Fruit fly (Drosophila melanogaster): Measurements from ENCODE around the gene Mst36Fa.

Gene Mst36Fa

dm6 chr2L:18626987-18627386 lies 49.8 kb downstream of the Mst36Fa start (continued):
- TF ChIP-seq eve (GFP tag; optimal IDR thresholded peaks at IDR 0.05) (peak in 1 of 2 experiments; percentile 72), MBD-R2 (GFP tag; IDR thresholded peaks at IDR 0.05) (peak; percentile 10; the same call in 1 of the 2 replicates), BEAF-32 (GFP tag; optimal IDR thresholded peaks at IDR 0.05) (no peak), CG18599 (GFP tag; optimal IDR thresholded peaks at IDR 0.05) (peak; percentile 93), Kr (GFP tag; optimal IDR thresholded peaks at IDR 0.05) (peak; percentile 67), shn (GFP tag; optimal IDR thresholded peaks at IDR 0.05) (peak; percentile 68), Ravus (GFP tag; IDR thresholded peaks at IDR 0.05) (no peak), CG16813 (GFP tag; IDR thresholded peaks at IDR 0.05; ENCODE audit: partially characterized antibody) (no peak), chm (GFP tag; IDR thresholded peaks at IDR 0.05) (peak; percentile 85), bowl (GFP tag; IDR thresholded peaks at IDR 0.05) (peak; percentile 47; the same call in 1 of the 2 replicates), CG1602 (GFP tag; optimal IDR thresholded peaks at IDR 0.05) (peak; percentile 70), Antp (GFP tag; optimal IDR thresholded peaks at IDR 0.05) (peak; percentile 64), peb (GFP tag; IDR thresholded peaks at IDR 0.05) (no peak; the same call in 1 of the 2 replicates), Bdp1 (GFP tag; optimal IDR thresholded peaks at IDR 0.05) (peak; percentile 82), CG32532 (GFP tag; IDR thresholded peaks at IDR 0.05) (no peak), CG7928 (GFP tag; optimal IDR thresholded peaks at IDR 0.05) (peak; percentile 55), CG31388 (GFP tag; optimal IDR thresholded peaks at IDR 0.05) (peak; percentile 60), D (optimal IDR thresholded peaks at IDR 0.05) (no peak), D (GFP tag; optimal IDR thresholded peaks at IDR 0.05) (peak; percentile 64), HLHmδ (GFP tag; optimal IDR thresholded peaks at IDR 0.05) (no peak), HLH3B (GFP tag; IDR thresholded peaks at IDR 0.05) (peak; percentile 75; the same call in 1 of the 2 replicates), schlank (tag; optimal IDR thresholded peaks at IDR 0.05) (peak; percentile 84), en (GFP tag; optimal IDR thresholded peaks at IDR 0.05) (peak; percentile 75), E2f1 (GFP tag; IDR thresholded peaks at IDR 0.05) (peak; percentile 42; the same call in 1 of the 2 replicates), gro (GFP tag; optimal IDR thresholded peaks at IDR 0.05) (peak; percentile 89), CG3065 (GFP tag; optimal IDR thresholded peaks at IDR 0.05) (peak; percentile 72), p53 (GFP tag; optimal IDR thresholded peaks at IDR 0.05) (peak; percentile 61), sr (GFP tag; IDR thresholded peaks at IDR 0.05) (0 out of 3 replicates have a peak, but pooled peaks have one; percentile 44), gcm2 (GFP tag; optimal IDR thresholded peaks at IDR 0.05) (peak; percentile 10), hth (optimal IDR thresholded peaks at IDR 0.05) (no peak), nerfin-1 (tag; optimal IDR thresholded peaks at IDR 0.05) (peak; percentile 51), CG3847 (GFP tag; IDR thresholded peaks at IDR 0.05) (0 out of 2 replicates have a peak, but pooled peaks have one; percentile 37), CG14050 (GFP tag; IDR thresholded peaks at IDR 0.05) (peak; percentile 17; the same call in 1 of the 3 replicates), CG4404 (GFP tag; IDR thresholded peaks at IDR 0.05) (no peak), bsh (GFP tag; optimal IDR thresholded peaks at IDR 0.05) (peak in 1 of 2 experiments; percentile 84), CG6654 (GFP tag; optimal IDR thresholded peaks at IDR 0.05) (peak; percentile 22), vvl (GFP tag; IDR thresholded peaks at IDR 0.05) (peak; percentile 48), tx (GFP tag; optimal IDR thresholded peaks at IDR 0.05) (peak; percentile 32), wor (GFP tag; IDR thresholded peaks at IDR 0.05) (no peak), CG4360 (GFP tag; IDR thresholded peaks at IDR 0.05) (peak; percentile 52), B-H1 (GFP tag; IDR thresholded peaks at IDR 0.05) (peak; percentile 32; the same call in 1 of the 3 replicates), emc (GFP tag; optimal IDR thresholded peaks at IDR 0.05) (peak; percentile 49), CG13296 (GFP tag; optimal IDR thresholded peaks at IDR 0.05) (peak; percentile 86), Ada2b (GFP tag; IDR thresholded peaks at IDR 0.05) (peak; percentile 12; the same call in 1 of the 2 replicates), ato (GFP tag; IDR thresholded peaks at IDR 0.05; ENCODE audit: partially characterized antibody) (no peak), Dip3 (GFP tag; optimal IDR thresholded peaks at IDR 0.05) (peak; percentile 54), row (GFP tag; IDR thresholded peaks at IDR 0.05) (peak; percentile 20; the same call in 1 of the 3 replicates), CG12769 (tag; optimal IDR thresholded peaks at IDR 0.05) (peak; percentile 75), CG15601 (tag; optimal IDR thresholded peaks at IDR 0.05) (peak; percentile 90), yki (optimal IDR thresholded peaks at IDR 0.05) (no peak), CG6272 (GFP tag; IDR thresholded peaks at IDR 0.05) (no peak), CG7372 (GFP tag; IDR thresholded peaks at IDR 0.05) (no peak)

Data from whole organism, embryonic.